Fruit fly (Drosophila melanogaster): ENCODE data around the gene knk.

Gene knk

dm6 chr3R:10134341-10134668 lies 8.8 kb upstream of the knk start (continued):
- TF ChIP-seq gem (tag; optimal IDR thresholded peaks at IDR 0.05): no peak
- peak; percentile 37 for TF ChIP-seq ind (GFP tag; optimal IDR thresholded peaks at IDR 0.05)
- TF ChIP-seq CG6683 (GFP tag; optimal IDR thresholded peaks at IDR 0.05): no peak
- TF ChIP-seq maf-S (GFP tag; optimal IDR thresholded peaks at IDR 0.05): peak; percentile 33
- TF ChIP-seq CG1024 (GFP tag; IDR thresholded peaks at IDR 0.05): no peak
- peak; percentile 21 for TF ChIP-seq Sin3A (optimal IDR thresholded peaks at IDR 0.05)
- no peak for TF ChIP-seq CG3407 (GFP tag; optimal IDR thresholded peaks at IDR 0.05)
- TF ChIP-seq Xbp1 (GFP tag; optimal IDR thresholded peaks at IDR 0.05): peak; percentile 40
- no peak for TF ChIP-seq CG6791 (GFP tag; IDR thresholded peaks at IDR 0.05; ENCODE audit: partially characterized antibody)
- TF ChIP-seq CG7271 (tag; optimal IDR thresholded peaks at IDR 0.05): no peak
- TF ChIP-seq CG10147 (GFP tag; optimal IDR thresholded peaks at IDR 0.05): no peak
- TF ChIP-seq Poxn (GFP tag; IDR thresholded peaks at IDR 0.05): no peak
- TF ChIP-seq Dref (GFP tag; IDR thresholded peaks at IDR 0.05): no peak
- peak; percentile 51; the same call in 1 of the 2 replicates for TF ChIP-seq bbx (GFP tag; IDR thresholded peaks at IDR 0.05; ENCODE audit: partially characterized antibody)
- TF ChIP-seq CG6272 (GFP tag; IDR thresholded peaks at IDR 0.05): no peak
- TF ChIP-seq Drgx (GFP tag; IDR thresholded peaks at IDR 0.05): no peak
- TF ChIP-seq CG17186 (GFP tag; optimal IDR thresholded peaks at IDR 0.05): peak; percentile 54
- peak; percentile 48 for TF ChIP-seq CG7786 (GFP tag; optimal IDR thresholded peaks at IDR 0.05)
- no peak for TF ChIP-seq Sry-β (GFP tag; optimal IDR thresholded peaks at IDR 0.05)
- no peak for TF ChIP-seq CG13775 (GFP tag; optimal IDR thresholded peaks at IDR 0.05)
- TF ChIP-seq row (GFP tag; IDR thresholded peaks at IDR 0.05): peak; percentile 8; the same call in 1 of the 3 replicates
- TF ChIP-seq CG1647 (GFP tag; optimal IDR thresholded peaks at IDR 0.05): peak; percentile 49
- peak; percentile 56 for TF ChIP-seq HmgZ (tag; optimal IDR thresholded peaks at IDR 0.05)
- peak; percentile 48 for TF ChIP-seq her (GFP tag; optimal IDR thresholded peaks at IDR 0.05)
- no peak for TF ChIP-seq slp2 (GFP tag; optimal IDR thresholded peaks at IDR 0.05)
- TF ChIP-seq esg (GFP tag; conservative IDR thresholded peaks at IDR 0.05): no peak
- no peak for TF ChIP-seq D19B (GFP tag; optimal IDR thresholded peaks at IDR 0.05)
- TF ChIP-seq CG15601 (tag; optimal IDR thresholded peaks at IDR 0.05): peak; percentile 3
- no peak for TF ChIP-seq Neu2 (GFP tag; optimal IDR thresholded peaks at IDR 0.05; ENCODE audit: borderline replicate concordance)
- TF ChIP-seq prd (optimal IDR thresholded peaks at IDR 0.05): no peak
- TF ChIP-seq prd (GFP tag; IDR thresholded peaks at IDR 0.05): no peak
- no peak for TF ChIP-seq CG12391 (tag; optimal IDR thresholded peaks at IDR 0.05)
- TF ChIP-seq CG17385 (GFP tag; optimal IDR thresholded peaks at IDR 0.05): no peak
- no peak for TF ChIP-seq Vsx1 (GFP tag; optimal IDR thresholded peaks at IDR 0.05)
- TF ChIP-seq CrebB (tag; optimal IDR thresholded peaks at IDR 0.05): no peak
- TF ChIP-seq HHEX (GFP tag; optimal IDR thresholded peaks at IDR 0.05): no peak
- TF ChIP-seq E2f1 (GFP tag; IDR thresholded peaks at IDR 0.05): peak; percentile 29; the same call in 1 of the 2 replicates
- peak; percentile 57 for TF ChIP-seq CG7987 (GFP tag; optimal IDR thresholded peaks at IDR 0.05)
- peak; percentile 57 for TF ChIP-seq NfI (GFP tag; optimal IDR thresholded peaks at IDR 0.05)
- peak; percentile 41; the same call in 1 of the 2 replicates for TF ChIP-seq amos (GFP tag; IDR thresholded peaks at IDR 0.05; ENCODE audit: partially characterized antibody)
- TF ChIP-seq Deaf1 (tag; optimal IDR thresholded peaks at IDR 0.05): no peak
- no peak for TF ChIP-seq Hey (tag; optimal IDR thresholded peaks at IDR 0.05)
- no peak for TF ChIP-seq Hr3 (GFP tag; optimal IDR thresholded peaks at IDR 0.05)
- peak; percentile 31 for TF ChIP-seq mam (GFP tag; optimal IDR thresholded peaks at IDR 0.05)
- TF ChIP-seq sens (GFP tag): peak; percentile 77
- no peak for TF ChIP-seq nmo (GFP tag; optimal IDR thresholded peaks at IDR 0.05)
- peak; percentile 11 for TF ChIP-seq gfzf (GFP tag; optimal IDR thresholded peaks at IDR 0.05)
- no peak for TF ChIP-seq Ssrp (tag; optimal IDR thresholded peaks at IDR 0.05)
- peak; percentile 6 for TF ChIP-seq CG13894 (tag; optimal IDR thresholded peaks at IDR 0.05)
- no peak for TF ChIP-seq CG9876 (GFP tag; optimal IDR thresholded peaks at IDR 0.05)
- TF ChIP-seq CG8290 (GFP tag; optimal IDR thresholded peaks at IDR 0.05): peak; percentile 44
- TF ChIP-seq CG8290 (tag; optimal IDR thresholded peaks at IDR 0.05): peak; percentile 48 to 82

Measured in whole organism, embryonic.